Worm (Caenorhabditis elegans) whole organism, L4 larva: ENCODE measurements around the gene T23F2.2.

Experiments
- Y5F2A.4 ChIP-seq: fragments of 200-800 bp; sonication (Bioruptor generic); optimal IDR thresholded peaks from 2 replicates; lab custom pipeline; 2018; ENCODE audit warnings: mild to moderate bottlenecking, missing genetic modification characterization, missing compliant biosample characterization
- nhr-28 ChIP-seq: fragments of 150-350 bp; optimal IDR thresholded peaks from 2 replicates; lab custom pipeline; 2014; ENCODE audit warnings: missing biosample characterization, missing genetic modification characterization
- nhr-42 ChIP-seq: fragments of 200-800 bp; sonication (Bioruptor generic); IDR thresholded peaks from 2 replicates; pipeline ENCODE4 v1.3.6; 2022; ENCODE audit warnings: missing genetic modification characterization, missing compliant biosample characterization

- TF ChIP-seq nhr-28 (tag; lab: Kevin White, UChicago) (peak; percentile 26), nhr-42 (GFP tag; lab: Robert Waterston, UW) (no peak), Y5F2A.4 (GFP tag; lab: Kevin White, UChicago) (no peak)
These were observed 28.7 kb downstream of the T23F2.2 start for ce11 chrX:5476357-5476756.
